Fruit fly (Drosophila melanogaster) whole organism, wandering third instar larva: ENCODE measurements around the gene ebi.
A peak's percentile ranks its signal among the peaks of the same experiment; 100 is the strongest.

Experiments used
- CG32264 ChIP-seq: fragments of 200-800 bp; sonication (Bioruptor generic); optimal IDR thresholded peaks from 2 replicates; lab custom pipeline; 2016; ENCODE audit warnings: missing biosample characterization, missing genetic modification characterization
- CG9705 ChIP-seq: fragments of 200-800 bp; sonication (Bioruptor generic); optimal IDR thresholded peaks from 2 replicates; lab custom pipeline; 2018; ENCODE audit warnings: missing biosample characterization, mild to moderate bottlenecking, missing genetic modification characterization
- Dif ChIP-seq: fragments of 200-275, 200-300 bp; sonication (Bioruptor generic); optimal IDR thresholded peaks from 2 replicates; lab custom pipeline; 2018; ENCODE audit warnings: missing biosample characterization, missing genetic modification characterization; ENCODE audit not compliant: partially characterized antibody
- GATAd ChIP-seq: sonication (Bioruptor generic); optimal IDR thresholded peaks from 2 replicates; lab custom pipeline; 2016; ENCODE audit warnings: missing biosample characterization, missing genetic modification characterization
- HLH106 ChIP-seq: fragments of 200-800 bp; optimal IDR thresholded peaks from 3 replicates; lab custom pipeline; 2019; ENCODE audit warnings: missing biosample characterization, mild to moderate bottlenecking, missing genetic modification characterization, moderate library complexity
- Hnf4 ChIP-seq: fragments of 200-800 bp; sonication (Bioruptor generic); optimal IDR thresholded peaks from 2 replicates; lab custom pipeline; 2016; ENCODE audit warnings: missing biosample characterization, mild to moderate bottlenecking, missing genetic modification characterization
- Hr78 ChIP-seq: fragments of >200 bp; optimal IDR thresholded peaks from 2 replicates; lab custom pipeline; 2017; ENCODE audit warnings: missing biosample characterization, missing genetic modification characterization
- Hr83 ChIP-seq: fragments of 200-300 bp; sonication (Bioruptor generic); optimal IDR thresholded peaks from 2 replicates; lab custom pipeline; 2016; ENCODE audit warnings: missing biosample characterization, mild to moderate bottlenecking, missing genetic modification characterization, moderate library complexity; ENCODE audit not compliant: poor library complexity, severe bottlenecking
- Jra ChIP-seq: sonication (Bioruptor generic); optimal IDR thresholded peaks from 2 replicates; lab custom pipeline; 2016; ENCODE audit warnings: missing biosample characterization, missing genetic modification characterization
- Mio ChIP-seq: sonication (Bioruptor generic); optimal IDR thresholded peaks from 2 replicates; lab custom pipeline; 2016; ENCODE audit warnings: missing biosample characterization, missing genetic modification characterization
- Myc ChIP-seq: fragments of >200 bp; optimal IDR thresholded peaks from 2 replicates; lab custom pipeline; 2017
- OdsH ChIP-seq: fragments of 200-800 bp; sonication (Bioruptor generic); optimal IDR thresholded peaks from 2 replicates; lab custom pipeline; 2016; ENCODE audit warnings: missing biosample characterization, mild to moderate bottlenecking, missing genetic modification characterization
- Rel ChIP-seq, 2 experiments: fragments of 200-800 bp; sonication (Bioruptor generic) in 1 of 2; optimal IDR thresholded peaks; 2 replicates in 1 of 2; 3 replicates in 1 of 2; lab custom pipeline; 2016 to 2019; ENCODE audit warnings: mild to moderate bottlenecking in 2 of 2, missing biosample characterization in 2 of 2, missing genetic modification characterization in 2 of 2, moderate library complexity in 1 of 2
- Sp1 ChIP-seq: fragments of 200-800 bp; sonication (Bioruptor generic); optimal IDR thresholded peaks from 3 replicates; lab custom pipeline; 2019; ENCODE audit warnings: missing biosample characterization, mild to moderate bottlenecking, missing genetic modification characterization, moderate library complexity
- Vsx2 ChIP-seq: fragments of 200-300, 225-300 bp; sonication (Bioruptor generic); optimal IDR thresholded peaks from 2 replicates; lab custom pipeline; 2018; ENCODE audit warnings: missing biosample characterization, missing genetic modification characterization; ENCODE audit not compliant: partially characterized antibody
- br ChIP-seq: fragments of 200-800 bp; sonication (Bioruptor generic); optimal IDR thresholded peaks from 2 replicates; lab custom pipeline; 2016; ENCODE audit warnings: missing biosample characterization, missing genetic modification characterization
- brk ChIP-seq: fragments of 200-800 bp; sonication (Bioruptor generic); optimal IDR thresholded peaks from 2 replicates; lab custom pipeline; 2016; ENCODE audit warnings: missing biosample characterization, mild to moderate bottlenecking, missing genetic modification characterization
- dmrt93B ChIP-seq: fragments of 200-800 bp; sonication (Bioruptor generic); optimal IDR thresholded peaks from 2 replicates; lab custom pipeline; 2018; ENCODE audit warnings: missing biosample characterization, mild to moderate bottlenecking, missing genetic modification characterization
- ey ChIP-seq: fragments of 200-800 bp; sonication (Bioruptor generic); optimal IDR thresholded peaks from 2 replicates; lab custom pipeline; 2016; ENCODE audit warnings: missing biosample characterization, missing genetic modification characterization
- foxo ChIP-seq, 2 experiments: fragments of 200-800 bp; sonication (Bioruptor generic); optimal IDR thresholded peaks; 2 replicates in 1 of 2; 3 replicates in 1 of 2; lab custom pipeline; 2016 to 2017; ENCODE audit warnings: missing biosample characterization in 2 of 2, missing genetic modification characterization in 2 of 2
- fru ChIP-seq: fragments of 200-800 bp; sonication (Bioruptor generic); optimal IDR thresholded peaks from 3 replicates; lab custom pipeline; 2016; ENCODE audit warnings: missing biosample characterization, mild to moderate bottlenecking, missing genetic modification characterization
- h ChIP-seq: fragments of 200-800 bp; sonication (Bioruptor generic); optimal IDR thresholded peaks from 3 replicates; lab custom pipeline; 2016; ENCODE audit warnings: missing biosample characterization, mild to moderate bottlenecking, missing genetic modification characterization
- jim ChIP-seq: fragments of 175-275, 200-325 bp; sonication (Bioruptor generic); optimal IDR thresholded peaks from 2 replicates; lab custom pipeline; 2016; ENCODE audit warnings: missing biosample characterization, mild to moderate bottlenecking, missing genetic modification characterization
- lola ChIP-seq: fragments of >200 bp; optimal IDR thresholded peaks from 2 replicates; lab custom pipeline; 2017; ENCODE audit warnings: missing biosample characterization, missing genetic modification characterization
- pan ChIP-seq: fragments of >200 bp; optimal IDR thresholded peaks from 2 replicates; lab custom pipeline; 2017
- psq ChIP-seq: fragments of 200-800 bp; sonication (Bioruptor generic); optimal IDR thresholded peaks from 3 replicates; lab custom pipeline; 2017; ENCODE audit warnings: missing biosample characterization, mild to moderate bottlenecking, missing genetic modification characterization, moderate library complexity
- rgr ChIP-seq: fragments of 200-800 bp; sonication (Bioruptor generic); optimal IDR thresholded peaks from 3 replicates; lab custom pipeline; 2016; ENCODE audit warnings: missing biosample characterization, mild to moderate bottlenecking, missing genetic modification characterization
- sage ChIP-seq: fragments of 200-800 bp; sonication (Bioruptor generic); optimal IDR thresholded peaks from 2 replicates; lab custom pipeline; 2016; ENCODE audit warnings: missing biosample characterization, mild to moderate bottlenecking, missing genetic modification characterization
- sv ChIP-seq: fragments of 200-800 bp; sonication (Bioruptor generic); optimal IDR thresholded peaks from 3 replicates; lab custom pipeline; 2016; ENCODE audit warnings: missing biosample characterization, missing genetic modification characterization
- tai ChIP-seq: sonication (Bioruptor generic); optimal IDR thresholded peaks from 2 replicates; lab custom pipeline; 2016; ENCODE audit warnings: missing biosample characterization, missing genetic modification characterization
- woc ChIP-seq: sonication (Bioruptor generic); optimal IDR thresholded peaks from 2 replicates; lab custom pipeline; 2016; ENCODE audit warnings: missing biosample characterization, mild to moderate bottlenecking, missing genetic modification characterization

The ebi gene

DNA sequence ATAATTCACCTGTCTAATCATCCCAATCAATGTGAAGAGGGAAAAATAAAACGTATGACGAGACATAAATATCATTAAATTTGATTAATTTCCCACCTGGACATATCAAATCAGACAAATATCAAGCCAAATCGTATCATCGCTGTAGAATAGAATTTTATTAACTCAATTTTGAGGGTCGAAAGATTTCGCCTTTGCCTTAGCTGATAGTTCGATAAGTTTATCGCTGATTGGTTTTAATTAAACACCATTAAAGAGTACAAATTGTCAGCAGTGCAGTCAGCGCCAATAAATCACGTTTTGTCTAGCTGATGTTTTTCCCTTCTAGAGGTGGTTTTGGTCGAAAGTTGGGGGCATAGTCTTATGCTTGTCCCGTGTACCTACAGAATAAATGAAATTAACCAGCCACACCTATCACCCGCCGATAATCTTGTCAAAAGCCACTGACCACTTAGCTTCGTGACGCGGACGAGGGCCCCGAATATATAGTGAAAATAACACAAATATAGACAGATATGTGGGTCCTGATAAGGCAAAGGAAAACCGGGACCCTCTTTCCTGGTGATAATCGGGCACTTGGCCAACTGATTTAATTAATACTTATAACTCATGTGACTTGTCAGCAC is 35.9 kb upstream of the ebi start:
- TF ChIP-seq Rel (GFP tag; optimal IDR thresholded peaks at IDR 0.05; lab: Kevin White, UChicago) (no peak), Rel (tag; optimal IDR thresholded peaks at IDR 0.05; lab: Kevin White, UChicago) (no peak), rgr (GFP tag; lab: Kevin White, UChicago) (no peak), h (GFP tag; lab: Kevin White, UChicago) (no peak)

DNA sequence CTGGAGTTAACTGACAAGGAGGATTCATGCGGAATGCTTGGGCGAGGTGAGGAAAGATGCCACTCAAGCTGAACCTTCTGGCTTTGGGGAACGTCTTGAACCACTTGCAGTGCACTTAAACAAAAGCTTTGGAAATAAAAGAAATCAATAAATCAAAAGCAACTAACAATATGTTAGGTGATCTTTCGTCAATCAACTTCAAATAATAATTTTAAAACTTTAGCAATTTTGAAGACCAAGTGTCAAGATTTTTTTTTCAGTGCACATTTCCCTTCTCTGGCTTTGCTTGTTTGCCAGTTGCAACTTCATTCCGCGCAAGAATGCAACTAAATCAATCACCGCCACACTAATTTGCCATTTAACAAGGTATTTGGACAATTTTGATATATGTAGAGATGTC is 32.1 kb upstream of the ebi start:
- TF ChIP-seq h (GFP tag; lab: Kevin White, UChicago) (peak; percentile 72), fru (GFP tag; lab: Kevin White, UChicago) (peak; percentile 69), woc (GFP tag; lab: Kevin White, UChicago) (peak; percentile 36), Dif (GFP tag; lab: Kevin White, UChicago) (no peak), Mio (GFP tag; lab: Kevin White, UChicago) (no peak), brk (GFP tag; lab: Kevin White, UChicago) (peak; percentile 64), ey (peak; percentile 63), Jra (GFP tag; lab: Kevin White, UChicago) (peak; percentile 19), tai (GFP tag; lab: Kevin White, UChicago) (no peak), br (GFP tag; lab: Kevin White, UChicago) (peak; percentile 70), Hr78 (GFP tag; lab: Kevin White, UChicago) (no peak), rgr (GFP tag; lab: Kevin White, UChicago) (peak; percentile 67), psq (GFP tag; lab: Kevin White, UChicago) (peak; percentile 43), sage (GFP tag; lab: Kevin White, UChicago) (peak; percentile 12), jim (no peak), Sp1 (GFP tag; lab: Kevin White, UChicago) (peak; percentile 55), OdsH (GFP tag; lab: Kevin White, UChicago) (peak; percentile 57), foxo (GFP tag; optimal IDR thresholded peaks at IDR 0.05; lab: Kevin White, UChicago) (peak in 1 of 2 experiments; percentile 70), Hnf4 (GFP tag; lab: Kevin White, UChicago) (peak; percentile 67), Rel (GFP tag; optimal IDR thresholded peaks at IDR 0.05; lab: Kevin White, UChicago) (no peak), Rel (tag; optimal IDR thresholded peaks at IDR 0.05; lab: Kevin White, UChicago) (peak; percentile 1), dmrt93B (GFP tag; lab: Kevin White, UChicago) (peak; percentile 5), HLH106 (tag; lab: Kevin White, UChicago) (peak; percentile 62)
- TF ChIP-seq, all 38 proteins: peak for 17

DNA sequence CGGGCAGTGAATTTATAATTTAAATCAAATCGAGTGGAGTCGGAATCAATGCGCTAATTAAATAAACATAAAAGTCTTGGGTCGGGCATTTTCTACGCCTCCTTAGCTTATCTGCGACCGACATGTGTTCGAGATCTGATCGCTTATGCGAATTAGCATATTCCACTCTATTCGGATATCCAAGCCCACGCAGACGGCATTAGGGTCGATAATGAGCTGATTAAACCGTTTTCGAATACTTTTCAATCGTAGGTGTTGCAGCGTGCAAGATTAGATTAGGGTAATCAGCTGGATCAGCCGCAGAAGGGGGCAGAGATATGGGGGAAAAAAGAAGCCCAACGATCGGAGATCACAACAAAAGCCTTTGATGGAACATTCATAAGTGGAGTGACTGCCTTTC is 24.4 kb upstream of the ebi start:
- TF ChIP-seq Vsx2 (GFP tag; lab: Kevin White, UChicago): no peak
- TF ChIP-seq br (GFP tag; lab: Kevin White, UChicago): no peak
- no peak for TF ChIP-seq Myc
- no peak for TF ChIP-seq lola
- no peak for TF ChIP-seq OdsH (GFP tag; lab: Kevin White, UChicago)
- TF ChIP-seq fru (GFP tag; lab: Kevin White, UChicago): no peak
- TF ChIP-seq Jra (GFP tag; lab: Kevin White, UChicago): no peak
- TF ChIP-seq GATAd (GFP tag; lab: Kevin White, UChicago): no peak
- TF ChIP-seq jim: no peak
- TF ChIP-seq Sp1 (GFP tag; lab: Kevin White, UChicago): no peak

DNA sequence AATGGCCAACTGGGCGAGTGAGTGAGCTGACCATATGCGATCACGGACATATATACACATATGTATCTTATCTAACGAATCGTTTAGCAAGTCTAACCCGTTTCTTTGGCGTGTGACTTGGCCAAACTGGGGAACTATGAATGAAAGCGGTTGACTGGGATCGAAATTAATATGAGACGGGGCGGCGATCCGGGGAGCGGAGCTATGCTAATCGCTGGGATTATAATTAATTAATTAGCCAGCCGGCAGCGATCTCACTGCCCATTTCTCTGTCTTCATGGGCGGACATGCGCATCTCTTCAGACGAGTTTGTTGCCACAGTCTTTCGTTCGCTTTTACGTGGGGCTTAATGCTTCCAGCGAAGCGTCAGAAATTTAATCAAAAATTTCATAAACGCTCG is 22.3 kb upstream of the ebi start:
- TF ChIP-seq CG9705 (GFP tag; lab: Kevin White, UChicago) (no peak), HLH106 (tag; lab: Kevin White, UChicago) (no peak), ey (no peak), CG32264 (no peak), rgr (GFP tag; lab: Kevin White, UChicago) (no peak), brk (GFP tag; lab: Kevin White, UChicago) (no peak), Rel (GFP tag; optimal IDR thresholded peaks at IDR 0.05; lab: Kevin White, UChicago) (no peak), Rel (tag; optimal IDR thresholded peaks at IDR 0.05; lab: Kevin White, UChicago) (no peak), Dif (GFP tag; lab: Kevin White, UChicago) (no peak), GATAd (GFP tag; lab: Kevin White, UChicago) (no peak), Hr83 (GFP tag; lab: Kevin White, UChicago) (no peak), sv (GFP tag; lab: Kevin White, UChicago) (no peak), Mio (GFP tag; lab: Kevin White, UChicago) (no peak), psq (GFP tag; lab: Kevin White, UChicago) (no peak), Sp1 (GFP tag; lab: Kevin White, UChicago) (no peak), pan (lab: Kevin White, UChicago) (no peak), h (GFP tag; lab: Kevin White, UChicago) (no peak), Hnf4 (GFP tag; lab: Kevin White, UChicago) (no peak), jim (no peak)
